Fruit fly (Drosophila melanogaster): ENCODE data around the gene Flo2.

The Flo2 gene

dm6 chrX:14955050-14955783 lies 116.0 kb downstream of the Flo2 start, which contains the start of the genes CG9030 and eag (continued):
- no peak for TF ChIP-seq crc (GFP tag; optimal IDR thresholded peaks at IDR 0.05)
- TF ChIP-seq lmd (GFP tag; IDR thresholded peaks at IDR 0.05): no peak; the same call in 1 of the 2 replicates
- TF ChIP-seq CG12236 (GFP tag; optimal IDR thresholded peaks at IDR 0.05): no peak
- no peak for TF ChIP-seq fd64A (GFP tag; optimal IDR thresholded peaks at IDR 0.05)
- no peak for TF ChIP-seq CG7745 (tag; optimal IDR thresholded peaks at IDR 0.05)
- no peak for TF ChIP-seq CG12071 (GFP tag; optimal IDR thresholded peaks at IDR 0.05)
- TF ChIP-seq CG2199 (GFP tag; IDR thresholded peaks at IDR 0.05): no peak
- TF ChIP-seq CG9797 (GFP tag; optimal IDR thresholded peaks at IDR 0.05): peak; percentile 9
- no peak for TF ChIP-seq lov (optimal IDR thresholded peaks at IDR 0.05)
- TF ChIP-seq lov (GFP tag; IDR thresholded peaks at IDR 0.05): no peak
- no peak for TF ChIP-seq Max (GFP tag; optimal IDR thresholded peaks at IDR 0.05)
- no peak for TF ChIP-seq sim (GFP tag; IDR thresholded peaks at IDR 0.05)
- TF ChIP-seq br (optimal IDR thresholded peaks at IDR 0.05): no peak
- TF ChIP-seq Deaf1 (tag; optimal IDR thresholded peaks at IDR 0.05): no peak
- no peak for TF ChIP-seq MTF-1 (GFP tag; optimal IDR thresholded peaks at IDR 0.05; ENCODE audit: borderline replicate concordance)
- no peak for TF ChIP-seq ro (GFP tag; IDR thresholded peaks at IDR 0.05)
- TF ChIP-seq H2.0 (GFP tag; IDR thresholded peaks at IDR 0.05): no peak
- TF ChIP-seq CG18599 (GFP tag; optimal IDR thresholded peaks at IDR 0.05): no peak
- TF ChIP-seq CG31365 (tag; optimal IDR thresholded peaks at IDR 0.05): no peak
- TF ChIP-seq crp (GFP tag; optimal IDR thresholded peaks at IDR 0.05): no peak
- TF ChIP-seq CG11093 (GFP tag; IDR thresholded peaks at IDR 0.05): no peak
- TF ChIP-seq CG31224 (GFP tag; IDR thresholded peaks at IDR 0.05): no peak
- TF ChIP-seq ab (GFP tag; optimal IDR thresholded peaks at IDR 0.05): no peak
- TF ChIP-seq ERR (GFP tag; optimal IDR thresholded peaks at IDR 0.05): peak; percentile 19
- peak; percentile 66 for TF ChIP-seq p53 (GFP tag; optimal IDR thresholded peaks at IDR 0.05)
- no peak for TF ChIP-seq CG7556 (GFP tag; optimal IDR thresholded peaks at IDR 0.05)
- no peak for TF ChIP-seq CG7357 (GFP tag; IDR thresholded peaks at IDR 0.05)
- no peak for TF ChIP-seq D19A (tag; optimal IDR thresholded peaks at IDR 0.05)
- no peak for TF ChIP-seq tap (tag; optimal IDR thresholded peaks at IDR 0.05)
- peak; percentile 2 for TF ChIP-seq grau (tag; optimal IDR thresholded peaks at IDR 0.05)
- no peak for TF ChIP-seq dysf (GFP tag; IDR thresholded peaks at IDR 0.05)
- no peak for TF ChIP-seq CG4282 (GFP tag; optimal IDR thresholded peaks at IDR 0.05)
- no peak for TF ChIP-seq CrebB (tag; optimal IDR thresholded peaks at IDR 0.05)
- no peak for TF ChIP-seq rib (GFP tag; IDR thresholded peaks at IDR 0.05)
- TF ChIP-seq Sox100B (GFP tag; optimal IDR thresholded peaks at IDR 0.05): no peak
- TF ChIP-seq Hr3 (GFP tag; optimal IDR thresholded peaks at IDR 0.05): no peak
- TF ChIP-seq fu2 (GFP tag; optimal IDR thresholded peaks at IDR 0.05): no peak
- no peak for TF ChIP-seq jigr1 (GFP tag; IDR thresholded peaks at IDR 0.05)
- no peak for TF ChIP-seq sqz (GFP tag; optimal IDR thresholded peaks at IDR 0.05)
- TF ChIP-seq D (optimal IDR thresholded peaks at IDR 0.05): no peak
- no peak for TF ChIP-seq D (GFP tag; optimal IDR thresholded peaks at IDR 0.05)
- TF ChIP-seq Oaz (GFP tag; IDR thresholded peaks at IDR 0.05): no peak
- TF ChIP-seq CG3726 (GFP tag; IDR thresholded peaks at IDR 0.05): no peak
- TF ChIP-seq ham (GFP tag; IDR thresholded peaks at IDR 0.05): no peak
- no peak for TF ChIP-seq en (GFP tag; optimal IDR thresholded peaks at IDR 0.05)
- TF ChIP-seq dmrt99B (tag; optimal IDR thresholded peaks at IDR 0.05): no peak
- TF ChIP-seq Kr (GFP tag; optimal IDR thresholded peaks at IDR 0.05): no peak
- TF ChIP-seq CG13123 (GFP tag; optimal IDR thresholded peaks at IDR 0.05): no peak
- no peak for TF ChIP-seq CG18011 (GFP tag; optimal IDR thresholded peaks at IDR 0.05)
- TF ChIP-seq Bgb (GFP tag; IDR thresholded peaks at IDR 0.05; ENCODE audit: partially characterized antibody): peak; percentile 96
- no peak for TF ChIP-seq cg (GFP tag; optimal IDR thresholded peaks at IDR 0.05)
- TF ChIP-seq CG17829 (tag; optimal IDR thresholded peaks at IDR 0.05): no peak
